Worm (Caenorhabditis elegans) whole organism, late embryonic: ENCODE results near the gene fbxa-39.

Experiments used
- ceh-18 ChIP-seq: sonication (generic microtip); optimal IDR thresholded peaks from 2 replicates; lab custom pipeline; 2016; ENCODE audit warnings: missing genetic modification characterization, missing compliant biosample characterization
- ceh-31 ChIP-seq: sonication (generic microtip); optimal IDR thresholded peaks from 2 replicates; lab custom pipeline; 2016; ENCODE audit warnings: missing genetic modification characterization, missing compliant biosample characterization
- ceh-45 ChIP-seq: fragments of 200-800 bp; sonication (Bioruptor generic); IDR thresholded peaks from 2 replicates; pipeline ENCODE4 v1.3.6; 2022; ENCODE audit warnings: missing genetic modification reagents, missing genetic modification characterization, missing compliant biosample characterization
- elt-4 ChIP-seq: sonication (generic microtip); optimal IDR thresholded peaks from 2 replicates; lab custom pipeline; 2016; ENCODE audit warnings: missing genetic modification characterization, missing compliant biosample characterization
- ets-4 ChIP-seq: sonication (generic microtip); optimal IDR thresholded peaks from 2 replicates; lab custom pipeline; 2016; ENCODE audit warnings: missing genetic modification characterization, missing compliant biosample characterization
- hlh-13 ChIP-seq: fragments of 200-800 bp; sonication (Bioruptor generic); optimal IDR thresholded peaks from 2 replicates; lab custom pipeline; 2018; ENCODE audit warnings: mild to moderate bottlenecking, missing genetic modification characterization, missing compliant biosample characterization
- madf-2 ChIP-seq: sonication (generic microtip); optimal IDR thresholded peaks from 2 replicates; lab custom pipeline; 2017; ENCODE audit warnings: missing genetic modification characterization, missing compliant biosample characterization
- npax-4 ChIP-seq: sonication (generic microtip); optimal IDR thresholded peaks from 2 replicates; lab custom pipeline; 2016; ENCODE audit warnings: missing genetic modification characterization, missing compliant biosample characterization
- pqm-1 ChIP-seq: sonication (generic microtip); optimal IDR thresholded peaks from 2 replicates; lab custom pipeline; 2016; ENCODE audit warnings: missing genetic modification characterization, missing compliant biosample characterization
- sox-2 ChIP-seq: fragments of 200-800 bp; sonication (Bioruptor generic); IDR thresholded peaks from 2 replicates; pipeline ENCODE4 v1.3.6; 2022; ENCODE audit warnings: missing genetic modification reagents, missing genetic modification characterization, missing compliant biosample characterization
- tbx-7 ChIP-seq: sonication (generic microtip); optimal IDR thresholded peaks from 2 replicates; lab custom pipeline; 2016; ENCODE audit warnings: missing genotype, missing genetic modification characterization, missing compliant biosample characterization
- ttx-3 ChIP-seq: sonication (generic microtip); optimal IDR thresholded peaks from 2 replicates; lab custom pipeline; 2016; ENCODE audit warnings: missing genetic modification reagents, missing genetic modification characterization, missing compliant biosample characterization

DNA sequence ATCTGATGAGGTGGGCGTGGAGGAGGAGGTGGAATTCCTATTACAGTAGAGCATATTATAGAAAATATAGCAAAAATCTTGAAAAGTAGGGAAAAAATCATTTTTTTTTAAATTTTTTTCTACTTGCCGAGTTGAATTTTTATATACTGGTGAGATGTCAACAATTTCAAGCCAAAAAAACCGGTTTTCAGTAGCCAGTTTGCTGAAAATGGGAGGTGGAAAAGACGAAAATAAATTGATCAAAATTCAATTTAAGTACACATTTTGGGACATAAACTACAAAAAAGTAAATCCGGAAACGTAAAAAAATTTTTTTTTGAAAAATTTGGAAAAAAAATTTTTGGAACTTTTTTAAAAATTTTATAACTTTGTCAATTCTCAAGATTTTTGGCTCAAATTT, 6.6 kb downstream of the fbxa-39 start, which contains the start of gene Y54F10BM.23:
- TF ChIP-seq npax-4 (tag; lab: Kevin White, UChicago) (no peak), pqm-1 (tag; lab: Kevin White, UChicago) (no peak), ceh-31 (tag; lab: Kevin White, UChicago) (no peak), madf-2 (no peak), ets-4 (tag; lab: Kevin White, UChicago) (no peak), tbx-7 (tag; lab: Kevin White, UChicago) (no peak), ceh-18 (tag; lab: Kevin White, UChicago) (no peak), ceh-45 (GFP tag; lab: Robert Waterston, UW) (no peak), hlh-13 (GFP tag; lab: Kevin White, UChicago) (no peak), ttx-3 (tag; lab: Kevin White, UChicago) (no peak), elt-4 (tag; lab: Kevin White, UChicago) (no peak), sox-2 (no peak)
